Worm (Caenorhabditis elegans) whole organism, L2 larva: ENCODE data around the gene F38A5.2.
"Not testable (repeated sequence)": the region's sequence is repeated elsewhere in the genome, so short reads cannot be mapped to it uniquely, and the experiment has no call there.

Source experiments
- ZK546.5 ChIP-seq: sonication (generic microtip); optimal IDR thresholded peaks from 2 replicates; lab custom pipeline; 2017; ENCODE audit warnings: missing biosample characterization, missing genetic modification characterization
- ama-1 ChIP-seq: fragments of 150-350 bp; optimal IDR thresholded peaks from 2 replicates; lab custom pipeline; 2018; ENCODE audit warnings: inconsistent platforms
- blmp-1 ChIP-seq: sonication (generic microtip); optimal IDR thresholded peaks from 2 replicates; lab custom pipeline; 2017; ENCODE audit warnings: missing genetic modification characterization, mild to moderate bottlenecking, missing compliant biosample characterization, antibody characterized with exemption, moderate library complexity; ENCODE audit not compliant: insufficient read depth
- ceh-16 ChIP-seq: fragments of 150-350 bp; optimal IDR thresholded peaks from 2 replicates; lab custom pipeline; 2014; ENCODE audit warnings: missing biosample characterization, missing genetic modification characterization
- crh-2 ChIP-seq: sonication (generic microtip); optimal IDR thresholded peaks from 2 replicates; lab custom pipeline; 2017; ENCODE audit warnings: missing biosample characterization, missing genetic modification characterization
- dmd-4 ChIP-seq: sonication (generic microtip); optimal IDR thresholded peaks from 2 replicates; lab custom pipeline; 2017; ENCODE audit warnings: missing biosample characterization, missing genetic modification characterization
- elt-1 ChIP-seq: fragments of 150-350 bp; optimal IDR thresholded peaks from 2 replicates; lab custom pipeline; 2014; ENCODE audit warnings: missing biosample characterization, missing genetic modification characterization
- elt-3 ChIP-seq: sonication (generic microtip); optimal IDR thresholded peaks from 2 replicates; lab custom pipeline; 2017; ENCODE audit warnings: missing biosample characterization, missing genetic modification characterization
- fos-1 ChIP-seq: fragments of 150-350 bp; optimal IDR thresholded peaks from 2 replicates; lab custom pipeline; 2014; ENCODE audit warnings: missing biosample characterization, missing genetic modification characterization
- gmeb-1 ChIP-seq: fragments of 150-350 bp; optimal IDR thresholded peaks from 2 replicates; lab custom pipeline; 2014; ENCODE audit warnings: missing biosample characterization, missing genetic modification characterization
- lin-13 ChIP-seq: fragments of 150-350 bp; optimal IDR thresholded peaks from 2 replicates; lab custom pipeline; 2014; ENCODE audit warnings: missing biosample characterization, missing genetic modification reagents, missing genetic modification characterization
- lin-39 ChIP-seq: fragments of 150-350 bp; optimal IDR thresholded peaks from 2 replicates; lab custom pipeline; 2014; ENCODE audit warnings: missing biosample characterization, missing genetic modification reagents, missing genetic modification characterization
- lsy-2 ChIP-seq, 2 experiments: fragments of 150-350 bp in 1 of 2; sonication (generic microtip) in 1 of 2; optimal IDR thresholded peaks; 2 replicates each; lab custom pipeline; 2014 to 2017; ENCODE audit warnings: missing biosample characterization in 2 of 2, missing genetic modification characterization in 2 of 2
- mab-5 ChIP-seq: fragments of 150-350 bp; optimal IDR thresholded peaks from 2 replicates; lab custom pipeline; 2014; ENCODE audit warnings: missing biosample characterization, missing genetic modification characterization
- mbf-1 ChIP-seq: sonication (generic microtip); optimal IDR thresholded peaks from 2 replicates; lab custom pipeline; 2017; ENCODE audit warnings: missing biosample characterization, missing genetic modification characterization
- mdl-1 ChIP-seq, 2 experiments: fragments of 150-350 bp in 1 of 2; sonication (generic microtip) in 1 of 2; optimal IDR thresholded peaks; 2 replicates each; lab custom pipeline; 2017; ENCODE audit warnings: missing biosample characterization in 2 of 2, missing genetic modification characterization in 2 of 2
- nhr-10 ChIP-seq: sonication (generic microtip); optimal IDR thresholded peaks from 2 replicates; lab custom pipeline; 2017; ENCODE audit warnings: missing biosample characterization, missing genetic modification characterization
- nhr-11 ChIP-seq: fragments of 150-350 bp; optimal IDR thresholded peaks from 2 replicates; lab custom pipeline; 2014; ENCODE audit warnings: missing biosample characterization, missing genetic modification characterization
- nhr-12 ChIP-seq: fragments of 150-350 bp; optimal IDR thresholded peaks from 2 replicates; lab custom pipeline; 2014; ENCODE audit warnings: missing biosample characterization, missing genetic modification characterization
- nhr-23 ChIP-seq: fragments of 150-350 bp; optimal IDR thresholded peaks from 2 replicates; lab custom pipeline; 2014; ENCODE audit warnings: missing biosample characterization, missing genetic modification reagents, missing genetic modification characterization
- nhr-25 ChIP-seq: fragments of 150-350 bp; sonication (generic microtip); optimal IDR thresholded peaks from 3 replicates; lab custom pipeline; 2014; ENCODE audit warnings: missing biosample characterization, missing genetic modification characterization
- nhr-6 ChIP-seq: fragments of 150-350 bp; optimal IDR thresholded peaks from 2 replicates; lab custom pipeline; 2014; ENCODE audit warnings: missing biosample characterization, missing genetic modification characterization
- nhr-77 ChIP-seq: fragments of 150-350 bp; optimal IDR thresholded peaks from 2 replicates; lab custom pipeline; 2014; ENCODE audit warnings: missing biosample characterization, missing genetic modification characterization
- peb-1 ChIP-seq: fragments of 150-350 bp; optimal IDR thresholded peaks from 2 replicates; lab custom pipeline; 2014; ENCODE audit warnings: missing biosample characterization, missing genetic modification characterization
- sem-4 ChIP-seq: fragments of 150-350 bp; optimal IDR thresholded peaks from 2 replicates; lab custom pipeline; 2014; ENCODE audit warnings: missing biosample characterization, missing genetic modification reagents, missing genetic modification characterization
- skn-1 ChIP-seq: sonication (generic microtip); optimal IDR thresholded peaks from 2 replicates; lab custom pipeline; 2017; ENCODE audit warnings: missing biosample characterization, missing genetic modification characterization
- sma-3 ChIP-seq: sonication (generic microtip); optimal IDR thresholded peaks from 2 replicates; lab custom pipeline; 2016; ENCODE audit warnings: missing genetic modification reagents, missing genetic modification characterization, missing compliant biosample characterization
- sma-9 ChIP-seq, 2 experiments: fragments of 150-350 bp in 1 of 2; sonication (generic microtip) in 1 of 2; optimal IDR thresholded peaks; 2 replicates each; lab custom pipeline; 2014 to 2016; ENCODE audit warnings: missing genetic modification characterization in 2 of 2, mild to moderate bottlenecking in 1 of 2, missing biosample characterization in 1 of 2, missing compliant biosample characterization in 1 of 2, missing genetic modification reagents in 1 of 2, moderate library complexity in 1 of 2
- snpc-4 ChIP-seq: fragments of 150-350 bp; optimal IDR thresholded peaks from 2 replicates; lab custom pipeline; 2014; ENCODE audit warnings: missing biosample characterization, missing genetic modification characterization
- unc-39 ChIP-seq: fragments of 150-350 bp; optimal IDR thresholded peaks from 2 replicates; lab custom pipeline; 2014; ENCODE audit warnings: missing biosample characterization, missing genetic modification characterization
- unc-55 ChIP-seq: fragments of 150-350 bp; sonication (generic microtip); optimal IDR thresholded peaks from 3 replicates; lab custom pipeline; 2014; ENCODE audit warnings: missing biosample characterization, missing genetic modification reagents, missing genetic modification characterization
- zag-1 ChIP-seq: fragments of 150-350 bp; optimal IDR thresholded peaks from 2 replicates; lab custom pipeline; 2014; ENCODE audit warnings: missing biosample characterization, missing genetic modification characterization
- ztf-4 ChIP-seq: fragments of 150-350 bp; optimal IDR thresholded peaks from 2 replicates; lab custom pipeline; 2014; ENCODE audit warnings: missing biosample characterization, missing genetic modification characterization

The F38A5.2 gene

DNA sequence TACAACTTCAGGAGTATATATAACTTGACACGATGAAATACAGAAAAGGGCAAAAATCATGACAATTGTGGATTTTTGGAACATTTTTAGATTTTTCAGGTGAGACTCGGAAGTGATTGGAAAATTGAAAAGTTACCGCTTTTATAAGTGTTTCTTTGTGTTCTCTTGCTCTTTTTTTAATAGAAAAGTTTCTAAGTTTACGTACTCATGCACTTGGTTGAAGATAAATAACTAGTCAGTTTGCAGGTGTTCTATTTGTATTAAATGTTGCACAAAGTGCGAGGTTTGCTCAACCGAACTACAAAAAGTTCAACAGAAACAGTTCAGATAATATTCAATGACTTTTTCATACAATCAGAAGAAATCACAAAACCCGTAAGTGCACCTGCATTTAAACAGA lies 9.7 kb upstream of the F38A5.2 start, which contains the start of gene nspb-3:
Gene nspb-3, minus strand, starts transcription at position 101 of the 400 bp plus-strand sequence.
- not testable (repeated sequence) for TF ChIP-seq sma-9 (GFP tag; optimal IDR thresholded peaks at IDR 0.05; lab: Kevin White, UChicago); sma-9 (tag; optimal IDR thresholded peaks at IDR 0.05; lab: Kevin White, UChicago); snpc-4 (tag; lab: Kevin White, UChicago); nhr-12 (tag; lab: Kevin White, UChicago)

DNA sequence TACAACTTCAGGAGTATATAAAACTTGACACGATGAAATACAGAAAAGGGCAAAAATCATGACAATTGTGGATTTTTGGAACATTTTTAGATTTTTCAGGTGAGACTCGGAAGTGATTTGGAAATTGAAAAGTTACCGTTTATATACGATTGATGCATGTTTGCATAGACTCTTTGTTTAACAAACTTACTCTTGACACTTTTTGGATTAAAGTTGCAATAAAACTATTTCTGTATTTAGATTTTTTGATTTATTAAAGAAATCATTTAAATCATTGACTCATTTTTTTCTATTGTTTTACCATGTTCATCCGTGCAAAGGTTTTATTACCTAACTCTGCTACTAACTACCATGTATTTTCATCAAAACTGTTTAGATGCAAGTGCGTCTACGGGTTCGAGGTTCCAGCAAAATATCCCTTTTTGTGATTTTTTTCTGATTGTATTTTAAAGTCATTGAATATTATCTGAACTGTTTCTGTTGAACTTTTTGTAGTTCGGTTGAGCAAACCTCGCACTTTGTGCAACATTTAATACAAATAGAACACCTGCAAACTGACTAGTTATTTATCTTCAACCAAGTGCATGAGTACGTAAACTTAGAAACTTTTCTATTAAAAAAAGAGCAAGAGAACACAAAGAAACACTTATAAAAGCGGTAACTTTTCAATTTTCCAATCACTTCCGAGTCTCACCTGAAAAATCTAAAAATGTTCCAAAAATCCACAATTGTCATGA lies 6.0 kb upstream of the F38A5.2 start, which contains the start of the genes nspb-1 and nspb-2:
Gene nspb-1, minus strand, starts transcription at position 101 of the 737 bp plus-strand sequence.
Gene nspb-2, plus strand, starts transcription at position 687 of the 737 bp plus-strand sequence.
- TF ChIP-seq lin-39, nhr-23, sem-4 (tag; lab: Kevin White, UChicago): not testable (repeated sequence)

DNA sequence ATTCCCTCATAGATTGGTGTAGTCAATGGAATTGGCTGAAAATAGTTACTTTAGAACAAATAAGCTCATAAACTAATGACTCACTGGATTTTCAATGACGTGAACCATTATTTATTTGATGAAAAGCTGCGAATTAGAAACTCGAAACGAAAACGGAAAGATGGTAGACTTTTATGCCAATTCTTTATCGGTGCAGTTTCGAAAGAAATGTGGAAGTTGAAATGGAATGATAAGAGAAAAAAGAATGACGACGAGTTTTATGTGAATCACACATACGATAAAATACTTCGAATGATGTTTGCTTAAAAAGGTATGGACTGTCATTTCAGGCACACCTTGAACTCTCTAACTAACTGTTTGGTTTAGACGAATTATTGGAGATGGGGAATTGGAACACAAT lies 4.8 kb upstream of the F38A5.2 start, which contains the start of the genes lec-11 and irld-7:
Gene lec-11, minus strand, starts transcription at position 126 of the 400 bp plus-strand sequence.
Gene irld-7, plus strand, starts transcription at position 332 of the 400 bp plus-strand sequence.
- TF ChIP-seq gmeb-1 (tag; lab: Kevin White, UChicago) (no peak), sma-3 (GFP tag; lab: Kevin White, UChicago) (no peak), dmd-4 (tag; lab: Kevin White, UChicago) (no peak), ama-1 (lab: Kevin White, UChicago) (no peak), fos-1 (peak; percentile 93), lsy-2 (tag; optimal IDR thresholded peaks at IDR 0.05; lab: Kevin White, UChicago) (no peak), skn-1 (tag; lab: Kevin White, UChicago) (no peak), elt-1 (tag; lab: Kevin White, UChicago) (no peak), elt-3 (tag; lab: Kevin White, UChicago) (no peak), nhr-6 (no peak), mab-5 (tag; lab: Kevin White, UChicago) (no peak), sma-9 (GFP tag; optimal IDR thresholded peaks at IDR 0.05; lab: Kevin White, UChicago) (peak; percentile 25), sma-9 (tag; optimal IDR thresholded peaks at IDR 0.05; lab: Kevin White, UChicago) (no peak), nhr-10 (tag; lab: Kevin White, UChicago) (no peak), blmp-1 (no peak), nhr-77 (no peak), ztf-4 (no peak)

DNA sequence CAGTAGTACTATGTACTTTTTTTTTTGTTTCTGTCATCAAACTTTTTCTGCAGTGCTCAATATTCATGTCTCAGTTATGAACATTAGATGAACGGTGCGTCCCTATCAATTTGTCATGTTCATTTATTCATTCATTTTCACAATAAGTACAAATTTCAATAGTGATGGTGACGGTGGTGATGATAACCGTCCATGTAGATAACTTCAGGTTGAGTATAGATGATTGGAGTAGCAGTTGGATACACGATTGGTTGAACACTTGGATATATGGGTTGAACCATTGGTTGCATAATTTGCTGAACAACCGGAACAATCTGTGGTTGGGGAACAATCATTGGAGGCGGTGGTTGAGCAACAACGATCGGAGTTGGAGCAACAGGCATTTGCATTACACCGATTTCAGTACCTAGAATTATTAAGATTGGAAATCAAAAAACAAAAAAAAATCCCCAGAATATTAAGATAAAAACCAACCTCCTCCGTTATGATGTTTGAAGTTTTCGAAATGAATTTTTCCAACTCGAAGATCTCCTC lies 2.9 kb upstream of the F38A5.2 start:
- TF ChIP-seq nhr-77 (no peak), lin-39 (tag; lab: Kevin White, UChicago) (no peak), ama-1 (lab: Kevin White, UChicago) (no peak), nhr-12 (tag; lab: Kevin White, UChicago) (no peak), unc-55 (no peak), peb-1 (tag; lab: Kevin White, UChicago) (no peak), lin-13 (no peak), ztf-4 (no peak), lsy-2 (tag; optimal IDR thresholded peaks at IDR 0.05; lab: Kevin White, UChicago) (no peak), ZK546.5 (tag; lab: Kevin White, UChicago) (no peak), ceh-16 (no peak), mbf-1 (tag; lab: Kevin White, UChicago) (no peak)

DNA sequence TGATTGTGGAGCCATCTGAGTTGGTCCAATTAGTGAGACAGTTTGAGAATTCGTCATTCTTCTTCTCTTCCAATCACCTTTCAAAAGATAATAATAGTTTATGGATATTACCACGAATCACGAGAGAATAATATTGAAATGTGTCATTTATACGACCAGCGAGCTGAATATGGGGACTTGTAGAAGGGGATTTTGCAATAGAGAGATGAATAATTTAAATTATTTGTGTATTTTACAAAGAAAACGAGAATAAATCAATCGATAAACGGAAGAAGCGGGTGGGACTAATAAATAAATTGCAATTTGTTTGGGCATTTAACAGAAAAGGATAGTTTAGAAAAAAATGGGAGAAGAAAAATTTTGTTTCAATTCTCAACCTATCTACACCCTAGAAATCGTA lies 2.6 kb downstream of the F38A5.2 start, which contains the start of gene odr-8:
Gene odr-8, minus strand, starts transcription at position 101 of the 400 bp plus-strand sequence.
- TF ChIP-seq ceh-16: no peak
- TF ChIP-seq mbf-1 (tag; lab: Kevin White, UChicago): no peak
- no peak for TF ChIP-seq unc-55
- TF ChIP-seq nhr-11 (tag; lab: Kevin White, UChicago): no peak
- TF ChIP-seq unc-39 (tag; lab: Kevin White, UChicago): no peak
- no peak for TF ChIP-seq nhr-25 (tag; lab: Kevin White, UChicago)
- no peak for TF ChIP-seq zag-1 (tag; lab: Kevin White, UChicago)
- TF ChIP-seq crh-2 (tag; lab: Kevin White, UChicago): no peak
- no peak for TF ChIP-seq lin-39 (tag; lab: Kevin White, UChicago)
- TF ChIP-seq mdl-1 (tag; optimal IDR thresholded peaks at IDR 0.05; lab: Kevin White, UChicago): no peak
- TF ChIP-seq, all 48 proteins: peak for 0
